Worm (Caenorhabditis elegans) whole organism, L1 larva: ENCODE results near the gene Y48C3A.5.

Experiments used
- C34B4.2 ChIP-seq: sonication (generic microtip); optimal IDR thresholded peaks from 2 replicates; lab custom pipeline; 2017; ENCODE audit warnings: mild to moderate bottlenecking, missing genetic modification characterization, missing compliant biosample characterization
- aly-2 ChIP-seq: fragments of 150-350 bp; optimal IDR thresholded peaks from 2 replicates; lab custom pipeline; 2014; ENCODE audit warnings: missing biosample characterization, missing genetic modification characterization
- blmp-1 ChIP-seq: fragments of 150-350 bp; optimal IDR thresholded peaks from 2 replicates; lab custom pipeline; 2014; ENCODE audit warnings: missing biosample characterization, missing genetic modification characterization
- ceh-63 ChIP-seq: fragments of 200-800 bp; sonication (Bioruptor generic); optimal IDR thresholded peaks from 2 replicates; lab custom pipeline; 2018; ENCODE audit warnings: mild to moderate bottlenecking, missing genetic modification characterization, missing compliant biosample characterization
- ceh-8 ChIP-seq: fragments of 200-800 bp; sonication (Bioruptor generic); optimal IDR thresholded peaks from 2 replicates; lab custom pipeline; 2018; ENCODE audit warnings: mild to moderate bottlenecking, missing genetic modification characterization, moderate library complexity, missing compliant biosample characterization
- ceh-82 ChIP-seq, 3 experiments: fragments of 150-350 bp in 1 of 3; sonication (generic microtip) in 2 of 3; optimal IDR thresholded peaks; 2 replicates each; lab custom pipeline; 2014 to 2017; ENCODE audit warnings: missing biosample characterization in 3 of 3, missing genetic modification characterization in 3 of 3
- ceh-88 ChIP-seq: fragments of 200-800 bp; sonication (Bioruptor generic); IDR thresholded peaks from 2 replicates; pipeline ENCODE4 v1.3.6; 2022; ENCODE audit warnings: missing genetic modification characterization, missing compliant biosample characterization
- ces-1 ChIP-seq: fragments of 150-350 bp; optimal IDR thresholded peaks from 2 replicates; lab custom pipeline; 2014; ENCODE audit warnings: missing biosample characterization, missing genetic modification reagents, missing genetic modification characterization
- dpl-1 ChIP-seq, 3 experiments: fragments of 150-350 bp in 2 of 3; sonication (generic microtip) in 1 of 3; optimal IDR thresholded peaks; 2 replicates each; lab custom pipeline; 2014 to 2017; ENCODE audit warnings: missing biosample characterization in 3 of 3, missing genetic modification characterization in 3 of 3, missing genetic modification reagents in 3 of 3
- dsc-1 ChIP-seq: sonication (generic microtip); optimal IDR thresholded peaks from 2 replicates; lab custom pipeline; 2016; ENCODE audit warnings: mild to moderate bottlenecking, missing genetic modification characterization, missing compliant biosample characterization
- efl-3 ChIP-seq: fragments of 200-800 bp; sonication (Bioruptor generic); optimal IDR thresholded peaks from 2 replicates; lab custom pipeline; 2018; ENCODE audit warnings: mild to moderate bottlenecking, missing genetic modification characterization, missing compliant biosample characterization
- egl-27 ChIP-seq, 2 experiments: fragments of 150-350 bp in 1 of 2; sonication (generic microtip); optimal IDR thresholded peaks; 3 replicates each; lab custom pipeline; 2017 to 2018; ENCODE audit warnings: missing biosample characterization in 2 of 2, missing genetic modification characterization in 2 of 2, missing genetic modification reagents in 2 of 2
- fkh-4 ChIP-seq: sonication (generic microtip); optimal IDR thresholded peaks from 2 replicates; lab custom pipeline; 2016; ENCODE audit warnings: missing compliant biosample characterization, missing genetic modification characterization, borderline replicate concordance
- grh-1 ChIP-seq: fragments of 200-800 bp; sonication (Bioruptor generic); IDR thresholded peaks from 2 replicates; pipeline ENCODE4 v1.3.6; 2022; ENCODE audit warnings: missing genetic modification reagents, missing genetic modification characterization, missing compliant biosample characterization
- irx-1 ChIP-seq: sonication (generic microtip); optimal IDR thresholded peaks from 2 replicates; lab custom pipeline; 2016; ENCODE audit warnings: missing genetic modification characterization, missing compliant biosample characterization
- isw-1 ChIP-seq: fragments of 200-800 bp; sonication (Bioruptor generic); IDR thresholded peaks from 2 replicates; pipeline ENCODE4 v1.3.6; 2022; ENCODE audit warnings: missing genetic modification characterization, missing compliant biosample characterization
- jun-1 ChIP-seq: fragments of 150-350 bp; optimal IDR thresholded peaks from 2 replicates; lab custom pipeline; 2014; ENCODE audit warnings: missing biosample characterization, missing genetic modification reagents, missing genetic modification characterization
- lin-15B ChIP-seq: fragments of 150-350 bp; sonication (generic microtip); optimal IDR thresholded peaks from 3 replicates; lab custom pipeline; 2014; ENCODE audit warnings: missing biosample characterization, missing genetic modification characterization
- lin-39 ChIP-seq: fragments of 150-350 bp; optimal IDR thresholded peaks from 2 replicates; lab custom pipeline; 2014; ENCODE audit warnings: missing biosample characterization, missing genetic modification reagents, missing genetic modification characterization
- lir-3 ChIP-seq: sonication (generic microtip); optimal IDR thresholded peaks from 2 replicates; lab custom pipeline; 2016; ENCODE audit warnings: mild to moderate bottlenecking, missing genetic modification characterization, moderate library complexity, missing compliant biosample characterization; ENCODE audit not compliant: poor library complexity
- mab-9 ChIP-seq: fragments of 200-800 bp; sonication (Bioruptor generic); IDR thresholded peaks from 2 replicates; pipeline ENCODE4 v1.3.6; 2022; ENCODE audit warnings: missing genetic modification reagents, missing genetic modification characterization, missing compliant biosample characterization
- mdl-1 ChIP-seq, 2 experiments: fragments of 150-350 bp; optimal IDR thresholded peaks; 2 replicates each; lab custom pipeline; 2014 to 2017; ENCODE audit warnings: missing biosample characterization in 2 of 2, missing genetic modification characterization in 2 of 2, inconsistent platforms in 1 of 2
- mef-2 ChIP-seq: fragments of 150-350 bp; optimal IDR thresholded peaks from 2 replicates; lab custom pipeline; 2014; ENCODE audit warnings: missing biosample characterization, missing genetic modification characterization
- mep-1 ChIP-seq: fragments of 150-350 bp; optimal IDR thresholded peaks from 2 replicates; lab custom pipeline; 2014; ENCODE audit warnings: missing biosample characterization, missing genetic modification characterization
- nhr-76 ChIP-seq: sonication (generic microtip); optimal IDR thresholded peaks from 2 replicates; lab custom pipeline; 2017; ENCODE audit warnings: missing biosample characterization, missing genetic modification characterization
- nhr-84 ChIP-seq: sonication (generic microtip); optimal IDR thresholded peaks from 2 replicates; lab custom pipeline; 2017; ENCODE audit warnings: missing biosample characterization, missing genetic modification characterization
- nhr-85 ChIP-seq: sonication (generic microtip); peaks from one replicate; lab custom pipeline; 2016; ENCODE audit warnings: missing genetic modification characterization, inconsistent platforms, missing compliant biosample characterization
- nhr-90 ChIP-seq: sonication (generic microtip); optimal IDR thresholded peaks from 2 replicates; lab custom pipeline; 2016; ENCODE audit warnings: mild to moderate bottlenecking, missing genetic modification characterization, missing compliant biosample characterization; ENCODE audit not compliant: poor library complexity
- pax-3 ChIP-seq: fragments of 200-800 bp; sonication (Bioruptor generic); optimal IDR thresholded peaks from 2 replicates; lab custom pipeline; 2018; ENCODE audit warnings: mild to moderate bottlenecking, missing genetic modification characterization, moderate library complexity, missing compliant biosample characterization
- rnt-1 ChIP-seq: sonication (generic microtip); optimal IDR thresholded peaks from 2 replicates; lab custom pipeline; 2016; ENCODE audit warnings: mild to moderate bottlenecking, missing genetic modification characterization, moderate library complexity, missing compliant biosample characterization
- snpc-4 ChIP-seq: fragments of 150-350 bp; optimal IDR thresholded peaks from 2 replicates; lab custom pipeline; 2014; ENCODE audit warnings: missing biosample characterization, missing genetic modification characterization
- sptf-1 ChIP-seq: fragments of 150-350 bp; optimal IDR thresholded peaks from 2 replicates; lab custom pipeline; 2014; ENCODE audit warnings: missing biosample characterization, missing genetic modification characterization
- swsn-7 ChIP-seq: sonication (generic microtip); optimal IDR thresholded peaks from 2 replicates; lab custom pipeline; 2016; ENCODE audit warnings: missing genetic modification characterization, missing compliant biosample characterization
- tlp-1 ChIP-seq: fragments of 150-350 bp; optimal IDR thresholded peaks from 2 replicates; lab custom pipeline; 2014; ENCODE audit warnings: missing biosample characterization, missing genetic modification characterization
- unc-62 ChIP-seq: fragments of 150-350 bp; optimal IDR thresholded peaks from 2 replicates; lab custom pipeline; 2014; ENCODE audit warnings: missing biosample characterization, missing genetic modification reagents, missing genetic modification characterization
- unc-86 ChIP-seq: sonication (generic microtip); optimal IDR thresholded peaks from 2 replicates; lab custom pipeline; 2016; ENCODE audit warnings: missing genetic modification characterization, missing compliant biosample characterization
- vab-15 ChIP-seq: sonication (generic microtip); optimal IDR thresholded peaks from 2 replicates; lab custom pipeline; 2017; ENCODE audit warnings: missing genotype, mild to moderate bottlenecking, missing genetic modification characterization, missing compliant biosample characterization
- zag-1 ChIP-seq: fragments of 150-350 bp; optimal IDR thresholded peaks from 2 replicates; lab custom pipeline; 2014; ENCODE audit warnings: missing biosample characterization, missing genetic modification characterization
- zip-4 ChIP-seq: fragments of 200-800 bp; sonication (Bioruptor generic); optimal IDR thresholded peaks from 2 replicates; lab custom pipeline; 2018; ENCODE audit warnings: mild to moderate bottlenecking, missing genetic modification characterization, moderate library complexity, missing compliant biosample characterization
- ztf-11 ChIP-seq, 2 experiments: sonication (generic microtip); optimal IDR thresholded peaks; 2 replicates each; lab custom pipeline; 2016 to 2017; ENCODE audit warnings: missing genetic modification characterization in 2 of 2, missing biosample characterization in 1 of 2, missing compliant biosample characterization in 1 of 2

Y48C3A.5 gene

ce11 chrII:13243021-13243420 lies 27.9 kb upstream of the Y48C3A.5 start, which contains the start of gene F15D4.4:
Gene F15D4.4 (minus strand): TSS chrII:13243121.
- TF ChIP-seq dsc-1 (tag; lab: Kevin White, UChicago), result no peak
- TF ChIP-seq dpl-1 (GFP tag; optimal IDR thresholded peaks at IDR 0.05; lab: Kevin White, UChicago), result no peak
- TF ChIP-seq mef-2 (tag; lab: Kevin White, UChicago), result no peak
- no peak for TF ChIP-seq mdl-1 (tag; optimal IDR thresholded peaks at IDR 0.05; lab: Kevin White, UChicago)
- TF ChIP-seq zag-1 (tag; lab: Kevin White, UChicago), result no peak
- TF ChIP-seq ceh-8 (GFP tag; lab: Kevin White, UChicago), result no peak
- no peak for TF ChIP-seq unc-86 (tag; lab: Kevin White, UChicago)
- TF ChIP-seq fkh-4 (tag; lab: Kevin White, UChicago), result no peak
- TF ChIP-seq ceh-88 (GFP tag; lab: Robert Waterston, UW), result no peak
- TF ChIP-seq isw-1 (GFP tag; lab: Robert Waterston, UW), result no peak
- TF ChIP-seq mep-1 (tag; lab: Kevin White, UChicago), result no peak
- no peak for TF ChIP-seq zip-4 (GFP tag; lab: Kevin White, UChicago)
- no peak for TF ChIP-seq unc-62
- TF ChIP-seq rnt-1 (tag; lab: Kevin White, UChicago), result no peak
- TF ChIP-seq nhr-76 (tag; lab: Kevin White, UChicago), result no peak
- no peak for TF ChIP-seq nhr-90

- TF ChIP-seq aly-2 (tag; lab: Kevin White, UChicago), result no peak
- no peak for TF ChIP-seq tlp-1
- no peak for TF ChIP-seq irx-1 (tag; lab: Kevin White, UChicago)
- TF ChIP-seq mef-2 (tag; lab: Kevin White, UChicago), result no peak
- TF ChIP-seq sptf-1, result no peak
Observed at ce11 chrII:13245076-13245475, 25.8 kb upstream of the Y48C3A.5 start, which contains the start of gene F15D4.5. Gene F15D4.5 (plus strand): TSS chrII:13245376.

ce11 chrII:13248886-13249285 lies 22.0 kb upstream of the Y48C3A.5 start, which contains the start of gene F15D4.6:
Gene F15D4.6 (plus strand): TSS chrII:13249186.
- TF ChIP-seq egl-27 (tag; optimal IDR thresholded peaks at IDR 0.05; lab: Kevin White, UChicago), result no peak
- no peak for TF ChIP-seq jun-1
- no peak for TF ChIP-seq lin-39 (tag; lab: Kevin White, UChicago)
- TF ChIP-seq zip-4 (GFP tag; lab: Kevin White, UChicago), result no peak
- no peak for TF ChIP-seq snpc-4 (tag; lab: Kevin White, UChicago)
- no peak for TF ChIP-seq aly-2 (tag; lab: Kevin White, UChicago)
- TF ChIP-seq ces-1 (GFP tag; lab: Kevin White, UChicago), result no peak
- TF ChIP-seq pax-3, result no peak
- no peak for TF ChIP-seq mab-9 (GFP tag; lab: Robert Waterston, UW)
- TF ChIP-seq grh-1 (GFP tag; lab: Robert Waterston, UW), result no peak
- TF ChIP-seq blmp-1 (tag; lab: Kevin White, UChicago), result no peak
- no peak for TF ChIP-seq swsn-7 (tag; lab: Kevin White, UChicago)
- TF ChIP-seq ceh-82 (tag; optimal IDR thresholded peaks at IDR 0.05; lab: Kevin White, UChicago), result no peak
- TF ChIP-seq ceh-8 (GFP tag; lab: Kevin White, UChicago), result no peak
- TF ChIP-seq lir-3 (tag; lab: Kevin White, UChicago), result no peak
- TF ChIP-seq ztf-11 (tag; optimal IDR thresholded peaks at IDR 0.05; lab: Kevin White, UChicago), result no peak
- no peak for TF ChIP-seq nhr-84 (tag; lab: Kevin White, UChicago)
- TF ChIP-seq lin-15B (tag; lab: Kevin White, UChicago), result no peak
- no peak for TF ChIP-seq ceh-63 (GFP tag; lab: Kevin White, UChicago)
- TF ChIP-seq, all 84 proteins: peak for 0

DNA sequence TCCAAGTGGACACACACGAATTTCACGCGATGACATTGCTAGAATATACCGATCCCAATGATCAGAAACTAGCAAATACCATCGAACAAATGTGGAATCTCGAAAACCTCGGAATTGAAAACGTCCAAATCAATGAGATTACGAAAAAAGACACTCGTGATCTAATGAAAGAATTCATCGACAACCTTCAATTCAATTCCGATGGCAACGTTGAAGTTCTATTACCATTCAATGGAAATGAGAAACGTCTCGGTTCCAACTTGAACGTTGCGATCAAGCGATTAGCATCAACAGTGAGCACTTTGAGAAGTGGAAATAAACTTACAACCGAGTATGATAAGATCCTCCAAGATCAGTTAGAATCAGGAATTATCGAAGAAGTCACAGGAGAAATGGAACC lies 15.6 kb upstream of the Y48C3A.5 start:
- TF ChIP-seq ceh-63 (GFP tag; lab: Kevin White, UChicago) (no peak), fkh-4 (tag; lab: Kevin White, UChicago) (no peak), vab-15 (tag; lab: Kevin White, UChicago) (no peak), efl-3 (GFP tag; lab: Kevin White, UChicago) (no peak), C34B4.2 (tag; lab: Kevin White, UChicago) (no peak), nhr-85 (tag; lab: Kevin White, UChicago) (no peak)
